Fruit fly (Drosophila melanogaster) whole organism: ENCODE data around the gene CG31373.

ENCODE experiments used
- CG8478 ChIP-seq: fragments of >200 bp; optimal IDR thresholded peaks from 2 replicates; lab custom pipeline; 2018; ENCODE audit warnings: inconsistent platforms
- Dll ChIP-seq: fragments of >200 bp; optimal IDR thresholded peaks from 2 replicates; lab custom pipeline; 2017
- EcR ChIP-seq, 2 experiments: fragments of >200 bp; optimal IDR thresholded peaks; 2 replicates each; lab custom pipeline; 2017; ENCODE audit warnings: missing biosample characterization in 2 of 2, missing genetic modification characterization in 2 of 2, missing genetic modification reagents in 2 of 2
- pan ChIP-seq: fragments of >200 bp; optimal IDR thresholded peaks from 2 replicates; lab custom pipeline; 2017
- psq ChIP-seq: fragments of >200 bp; optimal IDR thresholded peaks from 2 replicates; lab custom pipeline; 2017
- usp ChIP-seq: fragments of >200 bp; optimal IDR thresholded peaks from 2 replicates; lab custom pipeline; 2017; ENCODE audit warnings: missing biosample characterization, missing genetic modification characterization, mixed read lengths

Gene CG31373

dm6 chr3R:10678935-10679565, 30.1 kb downstream of the CG31373 start:
- TF ChIP-seq psq (lab: Kevin White, UChicago) (no peak), CG8478 (lab: Kevin White, UChicago) (no peak), pan (lab: Kevin White, UChicago) (no peak), EcR (GFP tag; optimal IDR thresholded peaks at IDR 0.05; lab: Kevin White, UChicago) (no peak), Dll (lab: Kevin White, UChicago) (no peak), usp (GFP tag; lab: Kevin White, UChicago) (no peak)

DNA sequence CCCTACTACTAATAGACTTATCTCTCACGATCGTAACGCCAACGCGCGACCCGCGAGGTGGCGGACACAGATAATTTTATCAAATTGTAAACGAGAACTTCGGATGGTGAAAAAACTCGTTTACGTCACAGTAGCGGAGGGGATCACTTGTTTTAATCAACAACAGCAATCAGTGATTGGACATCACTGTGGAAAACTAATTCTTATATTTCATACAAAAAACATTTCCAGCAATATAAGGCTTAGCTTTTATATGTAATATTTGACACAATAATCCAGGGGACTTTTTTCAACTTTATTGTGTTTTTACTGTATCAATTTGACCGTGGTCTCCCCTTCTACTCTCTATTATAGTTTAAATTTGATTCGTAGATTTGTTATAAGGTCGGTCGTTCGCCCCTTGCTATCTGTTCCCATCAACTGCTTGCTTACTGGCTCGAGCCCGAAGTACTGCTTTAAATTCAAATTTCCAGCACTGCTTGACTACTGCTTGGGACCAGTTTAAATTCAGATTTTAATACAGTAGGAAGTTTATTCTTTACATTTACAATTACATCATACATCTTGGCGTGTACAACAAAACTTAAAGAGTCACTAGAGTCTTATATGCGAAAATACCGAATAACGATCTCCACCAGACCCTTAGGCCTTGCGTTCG, 31.8 kb downstream of the CG31373 start, which contains the start of gene CG6465:
Gene CG6465, minus strand, starts transcription at position 7 of the 658 bp plus-strand sequence.
- no peak for TF ChIP-seq Dll (lab: Kevin White, UChicago)
- peak; percentile 57 to 89 for TF ChIP-seq EcR (GFP tag; optimal IDR thresholded peaks at IDR 0.05; lab: Kevin White, UChicago)

- TF ChIP-seq CG8478 (lab: Kevin White, UChicago) (no peak), usp (GFP tag; lab: Kevin White, UChicago) (no peak), Dll (lab: Kevin White, UChicago) (no peak), pan (lab: Kevin White, UChicago) (no peak), EcR (GFP tag; optimal IDR thresholded peaks at IDR 0.05; lab: Kevin White, UChicago) (no peak), psq (lab: Kevin White, UChicago) (no peak)
These were observed 34.1 kb downstream of the CG31373 start for dm6 chr3R:10675101-10675500.

DNA sequence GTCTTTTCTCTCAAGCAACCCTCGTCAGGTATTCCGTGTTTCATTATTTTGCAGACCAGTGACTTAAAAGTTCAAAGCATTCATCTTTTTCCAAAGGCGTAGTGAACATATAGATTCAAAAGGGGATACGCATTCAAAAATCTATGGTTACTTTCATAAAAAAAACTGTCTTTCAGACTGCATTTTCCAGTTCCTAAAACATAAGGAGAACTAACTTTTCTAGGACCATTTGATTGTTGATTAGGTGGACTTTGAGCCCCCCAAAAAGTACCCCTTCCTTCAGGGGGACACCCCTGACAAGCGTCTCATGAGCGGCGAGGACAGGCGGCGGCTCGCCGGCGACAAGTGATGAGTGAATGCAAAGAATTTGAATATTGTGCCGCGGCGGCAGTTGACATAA, 35.6 kb downstream of the CG31373 start:
- TF ChIP-seq psq (lab: Kevin White, UChicago) (no peak), CG8478 (lab: Kevin White, UChicago) (no peak), EcR (GFP tag; optimal IDR thresholded peaks at IDR 0.05; lab: Kevin White, UChicago) (no peak), usp (GFP tag; lab: Kevin White, UChicago) (no peak), Dll (lab: Kevin White, UChicago) (no peak), pan (lab: Kevin White, UChicago) (no peak)

- no peak for TF ChIP-seq usp (GFP tag; lab: Kevin White, UChicago)
- no peak for TF ChIP-seq Dll (lab: Kevin White, UChicago)
- no peak for TF ChIP-seq EcR (GFP tag; optimal IDR thresholded peaks at IDR 0.05; lab: Kevin White, UChicago)
- TF ChIP-seq psq (lab: Kevin White, UChicago): no peak
- no peak for TF ChIP-seq pan (lab: Kevin White, UChicago)
- no peak for TF ChIP-seq CG8478 (lab: Kevin White, UChicago)
These were observed 36.5 kb downstream of the CG31373 start for dm6 chr3R:10672680-10673079.

DNA sequence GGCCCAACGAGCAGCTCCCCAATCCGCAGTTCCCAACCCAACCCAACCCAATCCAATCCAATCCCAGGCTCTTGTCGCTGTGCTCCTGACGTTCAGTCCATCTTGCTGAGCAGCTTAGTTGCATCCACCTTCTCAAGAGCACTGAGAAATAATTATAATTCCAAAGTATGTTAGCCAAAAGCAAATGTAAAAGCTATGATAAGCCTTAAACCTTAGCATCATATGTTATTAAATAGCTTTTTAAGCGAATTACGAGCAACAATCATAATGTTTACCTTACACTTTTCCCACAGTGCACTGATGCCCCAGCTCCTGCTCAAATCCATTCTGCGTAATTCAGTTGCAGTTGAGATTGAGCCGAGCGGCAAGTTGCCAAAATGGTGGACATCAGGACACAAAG, 39.2 kb downstream of the CG31373 start:
- TF ChIP-seq psq (lab: Kevin White, UChicago) (no peak), Dll (lab: Kevin White, UChicago) (no peak), usp (GFP tag; lab: Kevin White, UChicago) (no peak), pan (lab: Kevin White, UChicago) (no peak)

dm6 chr3R:10667964-10668363, 41.2 kb downstream of the CG31373 start:
- no peak for TF ChIP-seq Dll (lab: Kevin White, UChicago)
- TF ChIP-seq usp (GFP tag; lab: Kevin White, UChicago): no peak
- no peak for TF ChIP-seq EcR (GFP tag; optimal IDR thresholded peaks at IDR 0.05; lab: Kevin White, UChicago)
- TF ChIP-seq psq (lab: Kevin White, UChicago): no peak
- no peak for TF ChIP-seq pan (lab: Kevin White, UChicago)
- no peak for TF ChIP-seq CG8478 (lab: Kevin White, UChicago)

dm6 chr3R:10664942-10665341, 44.2 kb downstream of the CG31373 start:
- peak; percentile 39 for TF ChIP-seq CG8478 (lab: Kevin White, UChicago)
- TF ChIP-seq psq (lab: Kevin White, UChicago): no peak
- no peak for TF ChIP-seq usp (GFP tag; lab: Kevin White, UChicago)
- no peak for TF ChIP-seq EcR (GFP tag; optimal IDR thresholded peaks at IDR 0.05; lab: Kevin White, UChicago)
- no peak for TF ChIP-seq Dll (lab: Kevin White, UChicago)
- TF ChIP-seq pan (lab: Kevin White, UChicago): no peak

- TF ChIP-seq EcR (GFP tag; optimal IDR thresholded peaks at IDR 0.05; lab: Kevin White, UChicago) (no peak), Dll (lab: Kevin White, UChicago) (no peak), CG8478 (lab: Kevin White, UChicago) (no peak), psq (lab: Kevin White, UChicago) (no peak), usp (GFP tag; lab: Kevin White, UChicago) (no peak), pan (lab: Kevin White, UChicago) (no peak)
These were observed 48.1 kb downstream of the CG31373 start for dm6 chr3R:10661098-10661497.

- no peak for TF ChIP-seq pan (lab: Kevin White, UChicago)
- TF ChIP-seq EcR (GFP tag; optimal IDR thresholded peaks at IDR 0.05; lab: Kevin White, UChicago): no peak
- TF ChIP-seq Dll (lab: Kevin White, UChicago): no peak
These were observed 49.6 kb downstream of the CG31373 start for dm6 chr3R:10659563-10659962.

dm6 chr3R:10658783-10659182, 50.4 kb downstream of the CG31373 start:
- TF ChIP-seq pan (lab: Kevin White, UChicago): no peak
- TF ChIP-seq EcR (GFP tag; optimal IDR thresholded peaks at IDR 0.05; lab: Kevin White, UChicago): no peak
- TF ChIP-seq usp (GFP tag; lab: Kevin White, UChicago): no peak
- TF ChIP-seq psq (lab: Kevin White, UChicago): no peak
- TF ChIP-seq CG8478 (lab: Kevin White, UChicago): no peak
- no peak for TF ChIP-seq Dll (lab: Kevin White, UChicago)
